In the genomic region with DNA sequence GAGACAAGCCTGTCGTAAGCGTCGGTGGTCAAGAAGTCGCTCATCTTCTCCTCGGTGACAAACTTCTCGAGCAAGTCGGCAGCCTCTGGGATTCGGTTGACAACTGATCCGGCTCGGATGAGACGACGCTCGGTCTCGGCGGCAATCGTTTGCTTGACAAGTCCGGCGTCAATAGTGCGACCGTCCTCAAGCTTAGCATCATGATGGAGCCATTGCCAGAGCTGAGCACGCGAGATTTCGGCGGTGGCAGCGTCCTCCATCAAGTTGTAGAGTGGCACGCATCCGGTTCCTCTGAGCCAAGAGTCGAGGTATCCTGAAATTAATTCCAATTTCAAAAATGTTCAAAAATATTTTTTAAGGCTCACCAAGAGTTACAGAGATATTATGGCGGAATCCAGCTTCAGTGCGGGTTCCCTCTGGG, we compare ENCODE assay signal across 1 worm cellular context.
TF ChIP-seq lines count a peak whose summit lies in the region.

No protein-coding gene starts in this region.

TF ChIP-seq in whole organism, L1 larva, 84 proteins besides CTCF, POLR2A, EP300 and RAD21 (continued from another document):
- peak; percentile 10 for TF ChIP-seq lir-3 (tag; optimal IDR thresholded peaks at IDR 0.05; lab: Kevin White, UChicago; ENCODE audit: poor library complexity)
- no peak for TF ChIP-seq dsc-1 (tag; optimal IDR thresholded peaks at IDR 0.05; lab: Kevin White, UChicago)
- TF ChIP-seq nhr-90 (tag; optimal IDR thresholded peaks at IDR 0.05; lab: Kevin White, UChicago; ENCODE audit: poor library complexity) = peak; percentile 56
